Worm (Caenorhabditis elegans) whole organism, young adult: ENCODE measurements around the gene C50F4.8.

Experiments
- B0035.1 ChIP-seq: sonication (generic microtip); optimal IDR thresholded peaks from 2 replicates; lab custom pipeline; 2016; ENCODE audit warnings: missing genetic modification characterization, mild to moderate bottlenecking, missing compliant biosample characterization, missing genotype, missing genetic modification reagents
- B0261.1 ChIP-seq: sonication (generic microtip); optimal IDR thresholded peaks from 2 replicates; lab custom pipeline; 2016; ENCODE audit warnings: mild to moderate bottlenecking, missing genetic modification characterization, moderate library complexity, missing compliant biosample characterization
- F10E7.11 ChIP-seq: sonication (generic microtip); optimal IDR thresholded peaks from 2 replicates; lab custom pipeline; 2017; ENCODE audit warnings: mild to moderate bottlenecking, missing genetic modification characterization, moderate library complexity, missing compliant biosample characterization
- F23B12.7 ChIP-seq: sonication (generic microtip); optimal IDR thresholded peaks from 2 replicates; lab custom pipeline; 2017; ENCODE audit warnings: missing genetic modification characterization, mild to moderate bottlenecking, missing compliant biosample characterization, antibody characterized with exemption, moderate library complexity; ENCODE audit not compliant: insufficient read depth
- F49E8.2 ChIP-seq: sonication (generic microtip); optimal IDR thresholded peaks from 3 replicates; lab custom pipeline; 2017; ENCODE audit warnings: missing genetic modification characterization, mild to moderate bottlenecking, missing compliant biosample characterization, antibody characterized with exemption, moderate library complexity; ENCODE audit not compliant: insufficient read depth
- F55B11.4 ChIP-seq: sonication (generic microtip); optimal IDR thresholded peaks from 2 replicates; lab custom pipeline; 2016; ENCODE audit warnings: missing compliant biosample characterization, missing genetic modification characterization, borderline replicate concordance; ENCODE audit not compliant: insufficient read depth
- K11D2.4 ChIP-seq: fragments of 200-800 bp; sonication (Bioruptor generic); IDR thresholded peaks from 2 replicates; pipeline ENCODE4 v1.3.6; 2022; ENCODE audit warnings: missing genetic modification reagents, missing genetic modification characterization, missing compliant biosample characterization
- Y53G8AR.9 ChIP-seq: fragments of 200-800 bp; sonication (Bioruptor generic); conservative IDR thresholded peaks from 2 replicates; pipeline ENCODE4 v1.3.6; 2022; ENCODE audit warnings: missing genetic modification reagents, missing genetic modification characterization, missing compliant biosample characterization
- Y67H2A.10 ChIP-seq: fragments of 200-800 bp; sonication (Bioruptor generic); conservative IDR thresholded peaks from 2 replicates; pipeline ENCODE4 v1.3.6; 2022; ENCODE audit warnings: missing genetic modification reagents, missing genetic modification characterization, missing compliant biosample characterization
- Y95B8A.8 ChIP-seq: fragments of 200-800 bp; sonication (Bioruptor generic); IDR thresholded peaks from 2 replicates; pipeline ENCODE4 v1.3.6; 2022; ENCODE audit warnings: missing genetic modification reagents, missing genetic modification characterization, missing compliant biosample characterization
- ZK185.1 ChIP-seq: sonication (generic microtip); optimal IDR thresholded peaks from 2 replicates; lab custom pipeline; 2016; ENCODE audit warnings: mild to moderate bottlenecking, missing genetic modification characterization, missing compliant biosample characterization; ENCODE audit not compliant: poor library complexity, severe bottlenecking
- akir-1 ChIP-seq: fragments of 200-800 bp; sonication (Bioruptor generic); optimal IDR thresholded peaks from 2 replicates; lab custom pipeline; 2018; ENCODE audit warnings: mild to moderate bottlenecking, missing genetic modification characterization, moderate library complexity, missing compliant biosample characterization
- ama-1 ChIP-seq, 3 experiments: fragments of 150-350 bp in 1 of 3; sonication (generic microtip) in 2 of 3; optimal IDR thresholded peaks; 2 replicates each; lab custom pipeline; 2014 to 2018; ENCODE audit warnings: missing biosample characterization in 2 of 3, missing genetic modification characterization in 2 of 3, missing genetic modification reagents in 2 of 3
- atf-7 ChIP-seq: sonication (generic microtip); optimal IDR thresholded peaks from 2 replicates; lab custom pipeline; 2017; ENCODE audit warnings: mild to moderate bottlenecking, missing genetic modification characterization, missing compliant biosample characterization
- cebp-1 ChIP-seq, 2 experiments: fragments of 200-800 bp in 1 of 2; sonication (Bioruptor generic) in 1 of 2; sonication (generic microtip) in 1 of 2; IDR thresholded peaks in 1 of 2; optimal IDR thresholded peaks in 1 of 2; 2 replicates each; pipeline versions ENCODE4 v1.3.6 to Lab custom; 2017 to 2022; ENCODE audit warnings: missing compliant biosample characterization in 2 of 2, missing genetic modification characterization in 2 of 2, mild to moderate bottlenecking in 1 of 2, missing genetic modification reagents in 1 of 2, moderate library complexity in 1 of 2
- cebp-2 ChIP-seq: fragments of 200-800 bp; sonication (Bioruptor generic); IDR thresholded peaks from 2 replicates; pipeline ENCODE4 v1.3.6; 2022; ENCODE audit warnings: missing genetic modification characterization, missing compliant biosample characterization
- ceh-100 ChIP-seq: fragments of 200-800 bp; sonication (Bioruptor generic); IDR thresholded peaks from 2 replicates; pipeline ENCODE4 v1.3.6; 2022; ENCODE audit warnings: missing genetic modification reagents, missing genetic modification characterization, missing compliant biosample characterization
- ceh-58 ChIP-seq: fragments of 200-800 bp; sonication (Bioruptor generic); IDR thresholded peaks from 2 replicates; pipeline ENCODE4 v1.3.6; 2022; ENCODE audit warnings: missing genetic modification characterization, missing compliant biosample characterization
- ceh-79 ChIP-seq: sonication (generic microtip); optimal IDR thresholded peaks from 2 replicates; lab custom pipeline; 2017; ENCODE audit warnings: mild to moderate bottlenecking, missing genetic modification characterization, missing compliant biosample characterization
- ceh-91 ChIP-seq: fragments of 200-800 bp; sonication (Bioruptor generic); IDR thresholded peaks from 2 replicates; pipeline ENCODE4 v1.3.6; 2022; ENCODE audit warnings: missing genetic modification reagents, missing genetic modification characterization, missing compliant biosample characterization
- efl-1 ChIP-seq: fragments of 150-350 bp; optimal IDR thresholded peaks from 2 replicates; lab custom pipeline; 2014; ENCODE audit warnings: missing biosample characterization, missing genetic modification reagents, missing genetic modification characterization
- ets-4 ChIP-seq: fragments of 200-800 bp; sonication (Bioruptor generic); optimal IDR thresholded peaks from 2 replicates; lab custom pipeline; 2018; ENCODE audit warnings: mild to moderate bottlenecking, missing genetic modification characterization, missing compliant biosample characterization
- hlh-12 ChIP-seq: sonication (generic microtip); optimal IDR thresholded peaks from 2 replicates; lab custom pipeline; 2016; ENCODE audit warnings: missing genetic modification characterization, missing compliant biosample characterization
- let-526 ChIP-seq: fragments of 200-800 bp; sonication (Bioruptor generic); IDR thresholded peaks from 2 replicates; pipeline ENCODE4 v1.3.6; 2022; ENCODE audit warnings: missing genetic modification reagents, missing genetic modification characterization, missing compliant biosample characterization
- lir-1 ChIP-seq: fragments of 200-800 bp; sonication (Bioruptor generic); conservative IDR thresholded peaks from 2 replicates; pipeline ENCODE4 v1.3.6; 2022; ENCODE audit warnings: missing genetic modification reagents, missing genetic modification characterization, missing compliant biosample characterization
- lsl-1 ChIP-seq: fragments of 200-800 bp; sonication (Bioruptor generic); optimal IDR thresholded peaks from 2 replicates; lab custom pipeline; 2018; ENCODE audit warnings: mild to moderate bottlenecking, missing genetic modification characterization, moderate library complexity, missing compliant biosample characterization
- madf-3 ChIP-seq: fragments of 200-800 bp; sonication (Bioruptor generic); IDR thresholded peaks from 2 replicates; pipeline ENCODE4 v1.3.6; 2022; ENCODE audit warnings: missing genetic modification reagents, missing genetic modification characterization, missing compliant biosample characterization
- mxl-1 ChIP-seq: sonication (generic microtip); optimal IDR thresholded peaks from 2 replicates; lab custom pipeline; 2016; ENCODE audit warnings: missing genetic modification characterization, missing compliant biosample characterization
- nfya-2 ChIP-seq: fragments of 200-800 bp; sonication (Bioruptor generic); IDR thresholded peaks from 2 replicates; pipeline ENCODE4 v1.3.6; 2022; ENCODE audit warnings: missing genetic modification reagents, missing genetic modification characterization, missing compliant biosample characterization
- nhr-27 ChIP-seq: fragments of 200-800 bp; sonication (Bioruptor generic); optimal IDR thresholded peaks from 2 replicates; lab custom pipeline; 2018; ENCODE audit warnings: mild to moderate bottlenecking, missing genetic modification characterization, moderate library complexity, missing compliant biosample characterization
- nhr-80 ChIP-seq: sonication (generic microtip); optimal IDR thresholded peaks from 2 replicates; lab custom pipeline; 2016; ENCODE audit warnings: missing genetic modification characterization, missing compliant biosample characterization
- nhr-90 ChIP-seq: sonication (generic microtip); optimal IDR thresholded peaks from 2 replicates; lab custom pipeline; 2016; ENCODE audit warnings: missing genotype, mild to moderate bottlenecking, missing genetic modification characterization, missing compliant biosample characterization
- pbrm-1 ChIP-seq: fragments of 200-800 bp; sonication (Bioruptor generic); IDR thresholded peaks from 2 replicates; pipeline ENCODE4 v1.3.6; 2022; ENCODE audit warnings: missing genetic modification reagents, missing genetic modification characterization, missing compliant biosample characterization
- repo-1 ChIP-seq: sonication (generic microtip); optimal IDR thresholded peaks from 2 replicates; lab custom pipeline; 2017; ENCODE audit warnings: mild to moderate bottlenecking, missing genetic modification characterization, missing compliant biosample characterization
- rpc-1 ChIP-seq, 2 experiments: fragments of 150-350 bp in 1 of 2; sonication (generic microtip) in 1 of 2; optimal IDR thresholded peaks; 2 replicates each; lab custom pipeline; 2014 to 2018; ENCODE audit warnings: missing biosample characterization in 1 of 2, missing genetic modification characterization in 1 of 2, missing genetic modification reagents in 1 of 2, missing genotype in 1 of 2
- sdz-38 ChIP-seq: sonication (generic microtip); optimal IDR thresholded peaks from 2 replicates; lab custom pipeline; 2016; ENCODE audit warnings: missing genotype, missing genetic modification characterization, missing compliant biosample characterization
- sea-2 ChIP-seq: fragments of 200-800 bp; sonication (Bioruptor generic); IDR thresholded peaks from 2 replicates; pipeline ENCODE4 v1.3.6; 2022; ENCODE audit warnings: missing genetic modification characterization, missing compliant biosample characterization
- tbx-9 ChIP-seq: sonication (generic microtip); optimal IDR thresholded peaks from 2 replicates; lab custom pipeline; 2016; ENCODE audit warnings: borderline replicate concordance, missing genetic modification characterization, inconsistent platforms, missing compliant biosample characterization
- unc-130 ChIP-seq: sonication (generic microtip); optimal IDR thresholded peaks from 2 replicates; lab custom pipeline; 2016; ENCODE audit warnings: missing genetic modification reagents, missing genetic modification characterization, missing compliant biosample characterization
- xnd-1 ChIP-seq: sonication (generic microtip); optimal IDR thresholded peaks from 2 replicates; lab custom pipeline; 2016; ENCODE audit warnings: missing genotype, missing genetic modification reagents, missing genetic modification characterization, missing compliant biosample characterization
- ztf-26 ChIP-seq: sonication (generic microtip); optimal IDR thresholded peaks from 2 replicates; lab custom pipeline; 2017; ENCODE audit warnings: missing genetic modification characterization, missing compliant biosample characterization
- ztf-6 ChIP-seq: fragments of 200-800 bp; sonication (Bioruptor generic); IDR thresholded peaks from 2 replicates; pipeline ENCODE4 v1.3.6; 2022; ENCODE audit warnings: missing genetic modification reagents, missing genetic modification characterization, missing compliant biosample characterization

Gene C50F4.8

DNA sequence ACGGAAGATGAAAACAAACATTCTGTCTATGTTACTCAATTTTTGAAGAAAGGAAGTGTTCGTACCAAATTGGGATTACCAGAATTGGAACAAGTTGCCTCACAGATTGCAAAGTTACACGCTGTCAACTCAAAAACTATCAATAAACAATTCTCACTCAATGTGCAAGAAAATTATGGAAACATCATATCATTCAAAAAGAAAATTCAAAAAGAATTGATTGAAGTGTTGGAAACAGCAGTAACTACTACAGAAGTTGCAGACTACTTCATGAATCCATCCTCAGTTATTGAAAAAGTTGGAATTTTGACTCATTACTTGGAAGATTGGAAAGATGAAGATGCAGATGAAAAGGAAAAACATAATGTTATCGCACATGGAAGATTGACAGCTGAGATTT lies 9.3 kb upstream of the C50F4.8 start:
- TF ChIP-seq F23B12.7 (no peak), ztf-6 (GFP tag; lab: Robert Waterston, UW) (no peak), Y53G8AR.9 (GFP tag; lab: Robert Waterston, UW) (no peak), nfya-2 (GFP tag; lab: Robert Waterston, UW) (no peak), ceh-79 (tag; lab: Kevin White, UChicago) (no peak), ZK185.1 (no peak), akir-1 (no peak), cebp-1 (GFP tag; IDR thresholded peaks at IDR 0.05; lab: Robert Waterston, UW) (no peak), cebp-1 (tag; optimal IDR thresholded peaks at IDR 0.05; lab: Kevin White, UChicago) (no peak), ceh-100 (GFP tag; lab: Robert Waterston, UW) (no peak), pbrm-1 (GFP tag; lab: Robert Waterston, UW) (no peak), ceh-58 (no peak)
- TF ChIP-seq, all 124 proteins: peak for 0

- TF ChIP-seq Y67H2A.10, result no peak
- peak; percentile 3 for TF ChIP-seq nhr-80 (tag; lab: Kevin White, UChicago)
These were observed 8.7 kb upstream of the C50F4.8 start for ce11 chrV:9527337-9527736.

DNA sequence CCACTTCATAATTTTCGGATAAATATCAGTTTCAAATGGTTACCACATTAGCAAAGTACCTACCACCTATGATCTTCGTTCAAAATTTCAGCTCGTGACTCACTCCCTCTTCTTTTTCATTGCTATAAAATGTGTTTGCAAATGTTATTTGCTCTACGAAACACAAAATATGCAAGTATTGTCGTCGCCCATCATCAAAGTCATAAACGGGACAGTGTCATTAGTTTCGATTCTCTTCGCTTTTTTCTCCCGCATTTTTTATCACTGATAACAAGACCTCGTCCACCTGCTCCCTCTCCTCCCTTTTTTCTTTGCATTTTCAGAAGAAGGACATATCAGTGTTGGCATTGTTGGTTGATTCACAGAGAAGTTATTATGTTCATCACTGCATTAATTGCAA lies 7.8 kb upstream of the C50F4.8 start, which contains the start of gene C50F4.1:
Gene C50F4.1, plus strand, starts transcription at position 324 of the 400 bp plus-strand sequence.
- TF ChIP-seq nhr-80 (tag; lab: Kevin White, UChicago) (peak; percentile 95), lsl-1 (GFP tag; lab: Kevin White, UChicago) (no peak), ets-4 (peak; percentile 37)

ce11 chrV:9524099-9524498 lies 5.4 kb upstream of the C50F4.8 start, which contains the start of gene C50F4.9:
Gene C50F4.9 (minus strand): TSS chrV:9524199.
- TF ChIP-seq ceh-91 (GFP tag; lab: Robert Waterston, UW) (no peak), F23B12.7 (no peak), nhr-80 (tag; lab: Kevin White, UChicago) (no peak), ceh-79 (tag; lab: Kevin White, UChicago) (no peak), atf-7 (no peak), xnd-1 (no peak), unc-130 (GFP tag; lab: Kevin White, UChicago) (no peak), K11D2.4 (GFP tag; lab: Robert Waterston, UW) (no peak), efl-1 (GFP tag; lab: Kevin White, UChicago) (no peak), nfya-2 (GFP tag; lab: Robert Waterston, UW) (no peak), ztf-26 (tag; lab: Kevin White, UChicago) (no peak), let-526 (GFP tag; lab: Robert Waterston, UW) (no peak), B0035.1 (tag; lab: Kevin White, UChicago) (no peak), F55B11.4 (no peak), sdz-38 (no peak), lir-1 (GFP tag; lab: Robert Waterston, UW) (no peak)

DNA sequence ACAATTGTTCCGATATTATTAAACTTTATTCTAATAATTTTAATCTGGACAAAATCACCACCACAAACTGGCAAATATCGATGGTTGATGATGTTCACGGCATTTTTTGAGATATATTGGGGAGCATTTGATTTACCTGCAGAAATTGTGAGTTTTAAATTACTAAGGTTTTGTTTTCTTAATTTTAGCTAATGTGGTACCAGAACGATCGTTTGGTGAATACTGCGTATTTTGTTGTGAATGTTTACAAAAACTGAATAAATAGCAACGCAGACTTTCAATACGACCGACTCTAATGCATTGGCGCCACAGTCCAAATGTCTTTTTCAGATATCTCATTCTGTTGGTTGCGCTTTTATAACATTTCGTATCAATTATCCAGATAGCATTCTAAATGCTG lies 3.0 kb upstream of the C50F4.8 start:
- TF ChIP-seq sea-2 (GFP tag; lab: Robert Waterston, UW), result no peak
- no peak for TF ChIP-seq F49E8.2 (tag; lab: Kevin White, UChicago)
- TF ChIP-seq nhr-27 (tag; lab: Kevin White, UChicago), result no peak
- TF ChIP-seq hlh-12 (tag; lab: Kevin White, UChicago), result no peak
- TF ChIP-seq Y95B8A.8 (GFP tag; lab: Robert Waterston, UW), result no peak
- TF ChIP-seq F10E7.11, result no peak
- no peak for TF ChIP-seq ama-1 (optimal IDR thresholded peaks at IDR 0.05; lab: Kevin White, UChicago)
- TF ChIP-seq ama-1 (GFP tag; optimal IDR thresholded peaks at IDR 0.05; lab: Kevin White, UChicago), result no peak
- no peak for TF ChIP-seq tbx-9 (tag; lab: Kevin White, UChicago)
- no peak for TF ChIP-seq atf-7
- TF ChIP-seq repo-1 (tag; lab: Kevin White, UChicago), result no peak
- TF ChIP-seq B0035.1 (tag; lab: Kevin White, UChicago), result no peak
- TF ChIP-seq ceh-100 (GFP tag; lab: Robert Waterston, UW), result no peak
- no peak for TF ChIP-seq rpc-1 (optimal IDR thresholded peaks at IDR 0.05; lab: Kevin White, UChicago)
- TF ChIP-seq rpc-1 (tag; optimal IDR thresholded peaks at IDR 0.05; lab: Kevin White, UChicago), result no peak
- no peak for TF ChIP-seq nhr-90 (tag; lab: Kevin White, UChicago)
- TF ChIP-seq cebp-2 (GFP tag; lab: Robert Waterston, UW), result no peak
- no peak for TF ChIP-seq mxl-1
- no peak for TF ChIP-seq B0261.1 (tag; lab: Kevin White, UChicago)
- TF ChIP-seq madf-3 (GFP tag; lab: Robert Waterston, UW), result no peak
